Fruit fly (Drosophila melanogaster) Kc167 (cell line): Measurements from ENCODE around the gene CG12992.

Experiments
- Sin3A ChIP-seq: fragments of >200 bp; optimal IDR thresholded peaks from 2 replicates; lab custom pipeline; 2018; ENCODE audit warnings: missing external identifiers
- psq ChIP-seq: fragments of >200 bp; optimal IDR thresholded peaks from 2 replicates; lab custom pipeline; 2017; ENCODE audit warnings: missing external identifiers

dm6 chrX:17544409-17544808 is 44.3 kb upstream of the CG12992 start:
- TF ChIP-seq psq (lab: Kevin White, UChicago): no peak
- no peak for TF ChIP-seq Sin3A (lab: Kevin White, UChicago)
